Worm (Caenorhabditis elegans) whole organism, L2 larva: ENCODE data around the gene ZC449.8.

ENCODE experiments used
- ceh-82 ChIP-seq: fragments of 150-350 bp; optimal IDR thresholded peaks from 2 replicates; lab custom pipeline; 2014; ENCODE audit warnings: missing biosample characterization, missing genetic modification characterization
- elt-1 ChIP-seq: fragments of 150-350 bp; optimal IDR thresholded peaks from 2 replicates; lab custom pipeline; 2014; ENCODE audit warnings: missing biosample characterization, missing genetic modification characterization
- lin-13 ChIP-seq: fragments of 150-350 bp; optimal IDR thresholded peaks from 2 replicates; lab custom pipeline; 2014; ENCODE audit warnings: missing biosample characterization, missing genetic modification reagents, missing genetic modification characterization
- lsy-2 ChIP-seq, 2 experiments: fragments of 150-350 bp in 1 of 2; sonication (generic microtip) in 1 of 2; optimal IDR thresholded peaks; 2 replicates each; lab custom pipeline; 2014 to 2017; ENCODE audit warnings: missing biosample characterization in 2 of 2, missing genetic modification characterization in 2 of 2
- mdl-1 ChIP-seq, 2 experiments: fragments of 150-350 bp in 1 of 2; sonication (generic microtip) in 1 of 2; optimal IDR thresholded peaks; 2 replicates each; lab custom pipeline; 2017; ENCODE audit warnings: missing biosample characterization in 2 of 2, missing genetic modification characterization in 2 of 2
- nhr-10 ChIP-seq: sonication (generic microtip); optimal IDR thresholded peaks from 2 replicates; lab custom pipeline; 2017; ENCODE audit warnings: missing biosample characterization, missing genetic modification characterization
- nhr-11 ChIP-seq: fragments of 150-350 bp; optimal IDR thresholded peaks from 2 replicates; lab custom pipeline; 2014; ENCODE audit warnings: missing biosample characterization, missing genetic modification characterization
- nhr-237 ChIP-seq: fragments of 150-350 bp; optimal IDR thresholded peaks from 2 replicates; lab custom pipeline; 2014; ENCODE audit warnings: missing biosample characterization, missing genetic modification characterization
- nhr-25 ChIP-seq: fragments of 150-350 bp; sonication (generic microtip); optimal IDR thresholded peaks from 3 replicates; lab custom pipeline; 2014; ENCODE audit warnings: missing biosample characterization, missing genetic modification characterization
- nhr-6 ChIP-seq: fragments of 150-350 bp; optimal IDR thresholded peaks from 2 replicates; lab custom pipeline; 2014; ENCODE audit warnings: missing biosample characterization, missing genetic modification characterization
- skn-1 ChIP-seq: sonication (generic microtip); optimal IDR thresholded peaks from 2 replicates; lab custom pipeline; 2017; ENCODE audit warnings: missing biosample characterization, missing genetic modification characterization
- snpc-4 ChIP-seq: fragments of 150-350 bp; optimal IDR thresholded peaks from 2 replicates; lab custom pipeline; 2014; ENCODE audit warnings: missing biosample characterization, missing genetic modification characterization
- unc-62 ChIP-seq: fragments of 150-350 bp; optimal IDR thresholded peaks from 2 replicates; lab custom pipeline; 2014; ENCODE audit warnings: missing biosample characterization, missing genetic modification reagents, missing genetic modification characterization

DNA sequence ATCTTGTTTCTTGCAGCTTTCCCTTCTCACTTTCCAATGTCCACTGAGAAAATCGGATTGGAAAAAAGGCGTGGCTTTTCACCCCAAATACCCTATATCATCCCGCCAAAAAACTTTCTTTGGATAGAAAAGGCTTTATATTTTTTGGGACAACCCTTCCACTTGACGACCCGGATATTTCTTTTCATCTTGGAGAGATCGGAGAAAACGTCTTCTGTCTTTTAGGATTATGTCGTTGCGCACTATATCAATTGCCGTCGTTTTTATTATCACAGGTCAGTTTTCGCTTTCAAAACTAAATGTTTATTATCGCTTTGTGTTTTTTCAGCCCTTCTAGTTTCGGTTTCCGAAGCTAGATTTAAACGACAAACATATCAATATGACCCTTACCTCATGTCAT lies 28.0 kb downstream of the ZC449.8 start, which contains the start of gene Y64H9A.2:
- TF ChIP-seq lsy-2 (tag; optimal IDR thresholded peaks at IDR 0.05; lab: Kevin White, UChicago) (no peak), elt-1 (tag; lab: Kevin White, UChicago) (no peak), snpc-4 (tag; lab: Kevin White, UChicago) (no peak), skn-1 (tag; lab: Kevin White, UChicago) (no peak), ceh-82 (no peak), unc-62 (GFP tag; lab: Kevin White, UChicago) (no peak), nhr-11 (tag; lab: Kevin White, UChicago) (no peak), nhr-6 (tag; lab: Kevin White, UChicago) (no peak), mdl-1 (tag; optimal IDR thresholded peaks at IDR 0.05; lab: Kevin White, UChicago) (no peak), nhr-25 (tag; lab: Kevin White, UChicago) (no peak), lin-13 (GFP tag; lab: Kevin White, UChicago) (no peak), nhr-237 (tag; lab: Kevin White, UChicago) (no peak), nhr-10 (tag; lab: Kevin White, UChicago) (no peak)
